Fruit fly (Drosophila melanogaster): ENCODE measurements around the gene CG3386.
A peak's percentile ranks its signal among the peaks of the same experiment; 100 is the strongest.

CG3386 gene

DNA sequence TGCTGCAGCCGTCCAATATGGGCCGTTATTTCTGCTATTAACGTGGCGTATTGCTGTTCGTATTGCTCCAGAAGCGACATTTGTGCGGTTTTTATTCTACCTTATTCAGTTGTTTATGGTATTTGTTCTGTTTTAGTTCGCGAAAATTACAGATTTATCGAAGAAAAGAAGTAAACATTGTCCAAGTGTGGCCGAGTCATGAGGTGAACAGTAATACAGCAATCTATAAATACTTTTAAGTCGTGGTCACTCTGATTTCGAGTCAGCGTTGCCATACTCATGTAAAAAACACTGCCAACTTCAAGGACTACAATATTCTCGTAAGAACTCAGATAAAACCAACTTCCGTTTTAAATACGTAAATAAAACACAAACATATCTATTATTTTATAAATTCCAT is 10.4 kb upstream of the CG3386 start, which contains the start of gene Vti1a (continued):
- TF ChIP-seq Antp (GFP tag; optimal IDR thresholded peaks at IDR 0.05): no peak
- TF ChIP-seq Hsf (GFP tag; optimal IDR thresholded peaks at IDR 0.05): no peak
- TF ChIP-seq unpg (GFP tag; optimal IDR thresholded peaks at IDR 0.05): no peak

DNA sequence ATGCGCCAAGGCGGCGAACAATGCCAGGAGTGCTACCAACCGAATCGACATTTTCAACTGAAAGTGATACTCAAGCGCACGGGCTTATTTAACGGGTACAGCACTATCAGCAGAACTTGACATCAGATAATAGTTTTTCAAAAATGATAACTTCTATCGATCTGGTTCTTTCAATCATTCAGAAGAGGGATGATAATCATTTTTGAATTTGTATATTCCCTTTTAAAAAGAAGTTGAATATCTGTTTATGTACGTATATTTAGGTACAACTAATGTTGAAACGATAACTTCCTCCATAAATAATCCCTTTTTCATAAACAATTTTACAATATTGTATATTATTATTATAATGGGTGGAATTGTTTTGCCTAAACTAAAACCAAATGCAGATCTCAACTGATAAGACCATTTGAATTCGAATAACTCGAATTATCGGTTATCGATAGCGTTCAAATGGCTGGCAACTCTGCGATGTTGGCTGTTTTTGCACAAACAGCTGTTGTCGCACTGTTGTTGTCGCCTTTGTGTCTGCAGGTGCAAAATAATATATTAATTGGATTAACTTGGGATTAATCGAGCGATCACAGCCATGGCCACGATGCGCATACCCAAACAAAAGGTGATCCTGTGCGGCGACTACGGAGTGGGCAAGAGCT is 7.9 kb upstream of the CG3386 start, which contains the start of the genes CG32483 and RabX6:
TSS of gene CG32483 (minus strand) at position 51 of the 656 bp plus-strand sequence.
TSS of gene RabX6 (plus strand) at position 487 of the 656 bp plus-strand sequence.
- peak; percentile 79 for TF ChIP-seq Dref (GFP tag; IDR thresholded peaks at IDR 0.05)
- TF ChIP-seq Optix (GFP tag; IDR thresholded peaks at IDR 0.05): no peak
- TF ChIP-seq CG9797 (GFP tag; optimal IDR thresholded peaks at IDR 0.05): no peak
- no peak for TF ChIP-seq CG1792 (GFP tag; optimal IDR thresholded peaks at IDR 0.05)
- TF ChIP-seq hbn (GFP tag; IDR thresholded peaks at IDR 0.05; ENCODE audit: partially characterized antibody): peak; percentile 25; the same call in 1 of the 2 replicates
- peak; percentile 38 for TF ChIP-seq CTCF (GFP tag; optimal IDR thresholded peaks at IDR 0.05)
- TF ChIP-seq MBD-R2 (GFP tag; IDR thresholded peaks at IDR 0.05): peak; percentile 83
- TF ChIP-seq CG10979 (tag; optimal IDR thresholded peaks at IDR 0.05): no peak
- no peak for TF ChIP-seq CG6175 (GFP tag; IDR thresholded peaks at IDR 0.05)
- peak; percentile 3 for TF ChIP-seq HmgZ (tag; optimal IDR thresholded peaks at IDR 0.05)
- TF ChIP-seq Max (GFP tag; optimal IDR thresholded peaks at IDR 0.05): no peak
- peak; percentile 65 to 93 for TF ChIP-seq crp (GFP tag; optimal IDR thresholded peaks at IDR 0.05)
- TF ChIP-seq CG31224 (GFP tag; IDR thresholded peaks at IDR 0.05): no peak
- peak; percentile 18 for TF ChIP-seq Lhr (GFP tag; optimal IDR thresholded peaks at IDR 0.05)
- TF ChIP-seq CG7987 (GFP tag; optimal IDR thresholded peaks at IDR 0.05): no peak
- no peak for TF ChIP-seq Poxn (GFP tag; IDR thresholded peaks at IDR 0.05)
- TF ChIP-seq klu (GFP tag; IDR thresholded peaks at IDR 0.05): no peak
- TF ChIP-seq H2.0 (GFP tag; IDR thresholded peaks at IDR 0.05): no peak
- TF ChIP-seq amos (GFP tag; IDR thresholded peaks at IDR 0.05; ENCODE audit: partially characterized antibody): peak; percentile 36; the same call in 1 of the 2 replicates
- TF ChIP-seq CG12071 (GFP tag; optimal IDR thresholded peaks at IDR 0.05): no peak
- TF ChIP-seq CkIIα-i1 (GFP tag; IDR thresholded peaks at IDR 0.05): no peak
- no peak for TF ChIP-seq Bteb2 (GFP tag; optimal IDR thresholded peaks at IDR 0.05)
- no peak for TF ChIP-seq CG14860 (GFP tag; IDR thresholded peaks at IDR 0.05; ENCODE audit: partially characterized antibody)
- TF ChIP-seq rib (GFP tag; IDR thresholded peaks at IDR 0.05): peak; percentile 14; the same call in 1 of the 2 replicates
- no peak for TF ChIP-seq NFAT (GFP tag; IDR thresholded peaks at IDR 0.05)
- TF ChIP-seq trem (tag; optimal IDR thresholded peaks at IDR 0.05): peak; percentile 35
- TF ChIP-seq MESR4 (GFP tag; optimal IDR thresholded peaks at IDR 0.05): peak; percentile 42
- TF ChIP-seq mld (GFP tag; IDR thresholded peaks at IDR 0.05; ENCODE audit: partially characterized antibody): 0 out of 3 replicates have a peak, but pooled peaks have one; percentile 35
- no peak for TF ChIP-seq maf-S (GFP tag; optimal IDR thresholded peaks at IDR 0.05)
- TF ChIP-seq CG2116 (GFP tag; optimal IDR thresholded peaks at IDR 0.05): peak; percentile 73
- TF ChIP-seq chif (GFP tag; optimal IDR thresholded peaks at IDR 0.05): no peak
- TF ChIP-seq CG4360 (GFP tag; IDR thresholded peaks at IDR 0.05): peak; percentile 63; the same call in 1 of the 2 replicates
- TF ChIP-seq Opbp (GFP tag; IDR thresholded peaks at IDR 0.05; ENCODE audit: partially characterized antibody): peak; percentile 52; the same call in 1 of the 3 replicates
- TF ChIP-seq E2f2 (GFP tag; IDR thresholded peaks at IDR 0.05): peak; percentile 90
- TF ChIP-seq pum (GFP tag; optimal IDR thresholded peaks at IDR 0.05): no peak
- TF ChIP-seq CG10321 (GFP tag; IDR thresholded peaks at IDR 0.05): no peak
- TF ChIP-seq BEAF-32 (GFP tag; optimal IDR thresholded peaks at IDR 0.05): peak; percentile 42
- TF ChIP-seq Sin3A (optimal IDR thresholded peaks at IDR 0.05): peak; percentile 1
- peak; percentile 61; the same call in 1 of the 3 replicates for TF ChIP-seq CG34224 (GFP tag; IDR thresholded peaks at IDR 0.05; ENCODE audit: partially characterized antibody)
- TF ChIP-seq CG4617 (GFP tag; optimal IDR thresholded peaks at IDR 0.05; ENCODE audit: borderline replicate concordance): peak; percentile 22
- no peak for TF ChIP-seq gro (GFP tag; optimal IDR thresholded peaks at IDR 0.05)
- 0 out of 3 replicates have a peak, but pooled peaks have one; percentile 53 for TF ChIP-seq CG7963 (GFP tag; IDR thresholded peaks at IDR 0.05; ENCODE audit: partially characterized antibody)
- no peak for TF ChIP-seq fd102C (GFP tag; optimal IDR thresholded peaks at IDR 0.05)
- no peak for TF ChIP-seq kay (GFP tag; optimal IDR thresholded peaks at IDR 0.05)
- TF ChIP-seq CG8290 (GFP tag; optimal IDR thresholded peaks at IDR 0.05): no peak
- TF ChIP-seq CG8290 (tag; optimal IDR thresholded peaks at IDR 0.05): peak in 1 of 2 experiments; percentile 9
